Worm (Caenorhabditis elegans): ENCODE measurements around the gene twk-32.

DNA sequence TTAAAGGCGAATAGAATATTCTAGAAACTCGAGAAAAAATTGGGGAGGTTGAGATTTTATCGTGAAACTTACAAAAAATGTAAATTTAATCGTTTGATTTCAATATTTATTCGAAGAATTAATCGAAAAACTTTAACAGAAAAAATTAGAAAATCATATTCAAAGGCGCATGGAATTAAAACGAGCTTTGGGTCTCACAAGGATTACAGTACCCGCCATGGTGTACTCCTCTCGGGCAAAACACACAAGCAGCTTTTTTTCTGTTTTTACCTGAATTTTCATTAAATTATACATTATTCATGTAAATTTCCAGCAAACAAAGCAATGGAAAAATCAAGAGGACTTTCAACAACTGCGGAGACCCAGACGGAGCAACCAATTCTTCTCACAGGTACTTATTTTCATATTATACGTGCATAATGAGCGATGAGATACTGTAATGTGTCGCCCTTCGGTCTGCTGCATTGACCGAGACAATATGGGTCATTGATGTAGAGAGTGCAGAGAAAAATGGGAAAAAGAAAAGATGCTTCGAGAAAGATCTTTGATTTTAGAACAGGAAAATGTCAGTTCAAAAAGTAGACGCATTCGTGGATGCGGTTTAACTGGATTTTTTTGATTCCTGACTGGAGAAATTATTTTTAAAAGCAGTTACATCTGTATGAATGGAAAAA lies 9.1 kb upstream of the twk-32 start, which contains the start of the genes F53C11.4 and F53C11.5:
- TF ChIP-seq dve-1 (tag; optimal IDR thresholded peaks at IDR 0.05) (no peak), ceh-34 (tag; optimal IDR thresholded peaks at IDR 0.05) (no peak), pat-9 (tag; optimal IDR thresholded peaks at IDR 0.05) (no peak), sox-4 (tag; optimal IDR thresholded peaks at IDR 0.05) (no peak), pax-1 (tag; optimal IDR thresholded peaks at IDR 0.05) (no peak), ceh-9 (tag; optimal IDR thresholded peaks at IDR 0.05) (no peak), ceh-18 (tag; optimal IDR thresholded peaks at IDR 0.05) (no peak), dmd-4 (tag; optimal IDR thresholded peaks at IDR 0.05; ENCODE audit: borderline replicate concordance) (no peak), ceh-2 (tag; optimal IDR thresholded peaks at IDR 0.05) (no peak), eyg-1 (tag; optimal IDR thresholded peaks at IDR 0.05) (no peak)

Measured in whole organism, late embryonic.